Fruit fly (Drosophila melanogaster): ENCODE measurements around the gene rdhB.

rdhB gene

dm6 chr3R:22356464-22357410, 5.2 kb downstream of the rdhB start, which contains the start of gene Sar1:
Sar1 (plus strand) TSS chr3R:22356685.
- TF ChIP-seq CG8159 (tag; optimal IDR thresholded peaks at IDR 0.05) (no peak), gl (tag; optimal IDR thresholded peaks at IDR 0.05) (no peak), CG12605 (GFP tag; IDR thresholded peaks at IDR 0.05) (no peak), D1 (tag; optimal IDR thresholded peaks at IDR 0.05) (no peak), Pif1A (GFP tag; optimal IDR thresholded peaks at IDR 0.05) (no peak), CG34367 (tag; optimal IDR thresholded peaks at IDR 0.05) (no peak), Snoo (tag; optimal IDR thresholded peaks at IDR 0.05) (peak; percentile 8), CG14655 (GFP tag; optimal IDR thresholded peaks at IDR 0.05) (no peak), CG4496 (GFP tag; IDR thresholded peaks at IDR 0.05) (no peak), EcR (GFP tag; optimal IDR thresholded peaks at IDR 0.05) (peak; percentile 79), Pif1B (GFP tag; optimal IDR thresholded peaks at IDR 0.05) (no peak), CG32121 (GFP tag; IDR thresholded peaks at IDR 0.05) (no peak), fd96Ca (GFP tag; IDR thresholded peaks at IDR 0.05) (no peak), rn (GFP tag; IDR thresholded peaks at IDR 0.05) (no peak), CG8301 (tag; optimal IDR thresholded peaks at IDR 0.05) (no peak), CG13204 (GFP tag; optimal IDR thresholded peaks at IDR 0.05) (no peak), Ets98B (GFP tag; IDR thresholded peaks at IDR 0.05) (no peak)

DNA sequence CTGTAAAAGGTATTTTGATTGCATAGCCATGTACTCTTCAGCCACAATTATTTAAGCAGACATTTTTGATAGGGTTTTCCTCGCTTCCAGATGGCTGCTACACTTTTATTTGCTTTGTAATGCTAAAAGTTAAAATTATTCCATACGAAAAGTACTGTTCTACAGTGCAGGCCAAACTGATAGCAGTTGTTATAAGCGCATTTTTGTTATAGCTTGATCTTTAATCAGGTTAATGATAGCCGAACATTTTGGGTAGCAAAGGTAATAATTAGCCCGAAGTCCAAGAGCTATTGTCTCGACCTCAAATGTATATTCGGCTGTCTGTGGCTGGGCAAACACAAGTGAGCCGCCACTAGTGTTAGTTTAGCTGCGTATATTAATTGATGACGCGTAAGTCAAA, 6.4 kb downstream of the rdhB start:
- no peak for TF ChIP-seq EcR (GFP tag; optimal IDR thresholded peaks at IDR 0.05)
- TF ChIP-seq Snoo (tag; optimal IDR thresholded peaks at IDR 0.05) = no peak
- no peak for TF ChIP-seq CG14655 (GFP tag; optimal IDR thresholded peaks at IDR 0.05)
- TF ChIP-seq CG8301 (tag; optimal IDR thresholded peaks at IDR 0.05) = no peak

DNA sequence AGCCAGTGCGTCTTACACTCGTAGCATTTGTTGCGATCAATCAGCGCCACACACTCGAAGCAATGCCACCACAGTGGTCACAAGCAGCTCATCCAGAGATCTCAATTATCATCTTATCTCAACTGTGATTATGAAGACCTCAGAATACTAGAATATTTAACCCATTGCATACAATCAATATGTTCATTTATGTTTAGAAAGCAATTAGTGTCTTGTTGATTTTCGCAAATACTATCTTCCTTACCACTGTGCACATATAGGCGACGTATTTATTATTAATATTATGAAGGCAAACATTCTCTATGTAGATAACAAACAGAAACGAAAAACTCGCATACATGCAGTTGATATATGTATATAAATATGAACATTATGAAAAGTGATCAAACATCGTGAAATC, 7.3 kb downstream of the rdhB start:
- TF ChIP-seq CG9948 (tag; optimal IDR thresholded peaks at IDR 0.05) (peak; percentile 75), CG10348 (GFP tag; IDR thresholded peaks at IDR 0.05) (peak; percentile 49; the same call in 1 of the 2 replicates), CG13204 (GFP tag; optimal IDR thresholded peaks at IDR 0.05) (no peak), Pif1B (GFP tag; optimal IDR thresholded peaks at IDR 0.05) (peak; percentile 79), fd96Ca (GFP tag; IDR thresholded peaks at IDR 0.05) (peak; percentile 89), rn (GFP tag; IDR thresholded peaks at IDR 0.05) (peak; percentile 76), Snoo (tag; optimal IDR thresholded peaks at IDR 0.05) (peak; percentile 20), CG34367 (tag; optimal IDR thresholded peaks at IDR 0.05) (peak; percentile 78), CG8301 (tag; optimal IDR thresholded peaks at IDR 0.05) (peak; percentile 78), Ets98B (GFP tag; IDR thresholded peaks at IDR 0.05) (peak; percentile 94), CG32121 (GFP tag; IDR thresholded peaks at IDR 0.05) (peak; percentile 90), D1 (tag; optimal IDR thresholded peaks at IDR 0.05) (no peak), EcR (GFP tag; optimal IDR thresholded peaks at IDR 0.05) (peak; percentile 48), CG4496 (GFP tag; IDR thresholded peaks at IDR 0.05) (peak; percentile 95), gl (tag; optimal IDR thresholded peaks at IDR 0.05) (peak; percentile 69), CG17806 (tag; optimal IDR thresholded peaks at IDR 0.05) (peak; percentile 83), CG8159 (tag; optimal IDR thresholded peaks at IDR 0.05) (peak; percentile 83), CG15710 (tag; optimal IDR thresholded peaks at IDR 0.05) (peak; percentile 75), Pif1A (GFP tag; optimal IDR thresholded peaks at IDR 0.05) (peak; percentile 76), CG14655 (GFP tag; optimal IDR thresholded peaks at IDR 0.05) (peak; percentile 78), CG12605 (GFP tag; IDR thresholded peaks at IDR 0.05) (peak; percentile 87)

- TF ChIP-seq CG9948 (tag; optimal IDR thresholded peaks at IDR 0.05) (peak; percentile 74), CG13204 (GFP tag; optimal IDR thresholded peaks at IDR 0.05) (no peak), D1 (tag; optimal IDR thresholded peaks at IDR 0.05) (no peak), CG34367 (tag; optimal IDR thresholded peaks at IDR 0.05) (peak; percentile 65), Ets98B (GFP tag; IDR thresholded peaks at IDR 0.05) (peak; percentile 85), CG4496 (GFP tag; IDR thresholded peaks at IDR 0.05) (peak; percentile 94), EcR (GFP tag; optimal IDR thresholded peaks at IDR 0.05) (no peak), gl (tag; optimal IDR thresholded peaks at IDR 0.05) (peak; percentile 43), CG32121 (GFP tag; IDR thresholded peaks at IDR 0.05) (peak; percentile 85), CG12605 (GFP tag; IDR thresholded peaks at IDR 0.05) (peak; percentile 36; the same call in 1 of the 2 replicates), CG14655 (GFP tag; optimal IDR thresholded peaks at IDR 0.05) (peak; percentile 83), Snoo (tag; optimal IDR thresholded peaks at IDR 0.05) (peak; percentile 73), CG10348 (GFP tag; IDR thresholded peaks at IDR 0.05) (no peak; the same call in 1 of the 2 replicates), CG17806 (tag; optimal IDR thresholded peaks at IDR 0.05) (peak; percentile 83), Pif1A (GFP tag; optimal IDR thresholded peaks at IDR 0.05) (peak; percentile 87), rn (GFP tag; IDR thresholded peaks at IDR 0.05) (peak; percentile 82), CG8301 (tag; optimal IDR thresholded peaks at IDR 0.05) (peak; percentile 77), CG8159 (tag; optimal IDR thresholded peaks at IDR 0.05) (peak; percentile 78), fd96Ca (GFP tag; IDR thresholded peaks at IDR 0.05) (peak; percentile 87; the same call in 2 of the 3 replicates), CG15710 (tag; optimal IDR thresholded peaks at IDR 0.05) (peak; percentile 81), Pif1B (GFP tag; optimal IDR thresholded peaks at IDR 0.05) (peak; percentile 74)
Observed at dm6 chr3R:22362218-22362907, 10.9 kb downstream of the rdhB start, which contains the start of the genes JMJD6, CG7071 and Muted. JMJD6 (minus strand) TSS chr3R:22362371. CG7071 (plus strand) TSS chr3R:22362620. Muted (plus strand) TSS chr3R:22362620.
